Fruit fly (Drosophila melanogaster) whole organism, embryonic: ENCODE results near the gene CG43322.

Experiments
- Bdp1 ChIP-seq: fragments of 200-800 bp; sonication (Bioruptor generic); optimal IDR thresholded peaks from 3 replicates; lab custom pipeline; 2016; ENCODE audit warnings: missing biosample characterization, missing genetic modification characterization
- Bgb ChIP-seq: fragments of 200-800 bp; sonication (Bioruptor generic); IDR thresholded peaks from 2 replicates; pipeline ENCODE4 v1.3.6; 2022; ENCODE audit warnings: missing biosample characterization, missing genetic modification characterization; ENCODE audit not compliant: partially characterized antibody
- CG10431 ChIP-seq: fragments of 200-800 bp; sonication (Bioruptor generic); optimal IDR thresholded peaks from 3 replicates; lab custom pipeline; 2018; ENCODE audit warnings: missing biosample characterization, mild to moderate bottlenecking, missing genetic modification characterization
- CG12236 ChIP-seq: fragments of 200-800 bp; sonication (Bioruptor generic); optimal IDR thresholded peaks from 2 replicates; lab custom pipeline; 2016; ENCODE audit warnings: missing biosample characterization, missing genetic modification characterization
- CG13123 ChIP-seq: fragments of 200-800 bp; sonication (Bioruptor generic); optimal IDR thresholded peaks from 2 replicates; lab custom pipeline; 2016; ENCODE audit warnings: missing biosample characterization, missing genetic modification characterization
- CG13775 ChIP-seq: fragments of 200-800 bp; sonication (Bioruptor generic); optimal IDR thresholded peaks from 3 replicates; lab custom pipeline; 2017; ENCODE audit warnings: missing biosample characterization, mild to moderate bottlenecking, missing genetic modification characterization
- CG15601 ChIP-seq: fragments of 200-800 bp; sonication (Bioruptor generic); optimal IDR thresholded peaks from 3 replicates; lab custom pipeline; 2019; ENCODE audit warnings: missing biosample characterization, mild to moderate bottlenecking, missing genetic modification characterization, moderate library complexity
- CG17385 ChIP-seq: fragments of 200-800 bp; sonication (Bioruptor generic); optimal IDR thresholded peaks from 3 replicates; lab custom pipeline; 2018; ENCODE audit warnings: missing biosample characterization, mild to moderate bottlenecking, missing genetic modification characterization
- CG17612 ChIP-seq: fragments of 200-800 bp; sonication (Bioruptor generic); IDR thresholded peaks from 2 replicates; pipeline ENCODE4 v1.3.6; 2022; ENCODE audit warnings: missing biosample characterization, missing genetic modification characterization
- CG18619 ChIP-seq: fragments of 200-800 bp; sonication (Bioruptor generic); optimal IDR thresholded peaks from 3 replicates; lab custom pipeline; 2017; ENCODE audit warnings: missing biosample characterization, mild to moderate bottlenecking, missing genetic modification characterization
- CG18764 ChIP-seq: fragments of 200-800 bp; sonication (Bioruptor generic); optimal IDR thresholded peaks from 3 replicates; lab custom pipeline; 2016; ENCODE audit warnings: missing biosample characterization, missing genetic modification characterization
- CG2116 ChIP-seq: fragments of 200-800 bp; sonication (Bioruptor generic); optimal IDR thresholded peaks from 3 replicates; lab custom pipeline; 2018; ENCODE audit warnings: missing biosample characterization, mild to moderate bottlenecking, missing genetic modification characterization
- CG33557 ChIP-seq: fragments of 200-800 bp; sonication (Bioruptor generic); optimal IDR thresholded peaks from 2 replicates; lab custom pipeline; 2019; ENCODE audit warnings: missing biosample characterization, mild to moderate bottlenecking, missing genetic modification characterization, moderate library complexity
- CG34224 ChIP-seq: fragments of 200-800 bp; sonication (Bioruptor generic); IDR thresholded peaks from 3 replicates; pipeline ENCODE4 v1.3.6; 2022; ENCODE audit warnings: missing biosample characterization, missing genetic modification characterization; ENCODE audit not compliant: partially characterized antibody
- CG3838 ChIP-seq: fragments of 200-800 bp; sonication (Bioruptor generic); optimal IDR thresholded peaks from 3 replicates; lab custom pipeline; 2016; ENCODE audit warnings: missing biosample characterization, missing genetic modification characterization
- CG3847 ChIP-seq: fragments of 200-800 bp; sonication (Bioruptor generic); IDR thresholded peaks from 2 replicates; pipeline ENCODE4 v1.3.6; 2022; ENCODE audit warnings: missing biosample characterization, missing genetic modification characterization
- CG42726 ChIP-seq: fragments of 200-800 bp; sonication (Bioruptor generic); IDR thresholded peaks from 2 replicates; pipeline ENCODE4 v1.3.6; 2022; ENCODE audit warnings: missing biosample characterization, missing genetic modification characterization; ENCODE audit not compliant: partially characterized antibody
- CG6683 ChIP-seq: fragments of 200-800 bp; sonication (Bioruptor generic); optimal IDR thresholded peaks from 2 replicates; lab custom pipeline; 2017; ENCODE audit warnings: missing biosample characterization, mild to moderate bottlenecking, missing genetic modification characterization, missing genetic modification reagents
- CG7271 ChIP-seq: fragments of 200-800 bp; sonication (Bioruptor generic); optimal IDR thresholded peaks from 2 replicates; lab custom pipeline; 2018; ENCODE audit warnings: missing biosample characterization, mild to moderate bottlenecking, missing genetic modification characterization, moderate library complexity
- CG7745 ChIP-seq: fragments of 200-800 bp; sonication (Bioruptor generic); optimal IDR thresholded peaks from 2 replicates; lab custom pipeline; 2018; ENCODE audit warnings: missing biosample characterization, mild to moderate bottlenecking, missing genetic modification characterization, moderate library complexity
- CG7786 ChIP-seq: fragments of 200-800 bp; sonication (Bioruptor generic); optimal IDR thresholded peaks from 2 replicates; lab custom pipeline; 2016; ENCODE audit warnings: missing biosample characterization, missing genetic modification characterization
- CG8478 ChIP-seq: fragments of >200 bp; optimal IDR thresholded peaks from 2 replicates; lab custom pipeline; 2018
- CG9932 ChIP-seq: fragments of 200-800 bp; sonication (Bioruptor generic); IDR thresholded peaks from 2 replicates; pipeline ENCODE4 v1.3.6; 2022; ENCODE audit warnings: missing biosample characterization, missing genetic modification characterization
- Camta ChIP-seq: fragments of 200-800 bp; sonication (Bioruptor generic); optimal IDR thresholded peaks from 2 replicates; lab custom pipeline; 2016; ENCODE audit warnings: missing biosample characterization, missing genetic modification characterization
- Chrac-16 ChIP-seq: fragments of 200-800 bp; sonication (Bioruptor generic); optimal IDR thresholded peaks from 3 replicates; lab custom pipeline; 2016; ENCODE audit warnings: missing biosample characterization, missing genetic modification characterization
- Deaf1 ChIP-seq: fragments of 200-800 bp; optimal IDR thresholded peaks from 3 replicates; lab custom pipeline; 2019; ENCODE audit warnings: missing biosample characterization, mild to moderate bottlenecking, missing genetic modification characterization, moderate library complexity
- Dfd ChIP-seq, 2 experiments: fragments of >200 bp; optimal IDR thresholded peaks; 2 replicates each; lab custom pipeline; 2017; ENCODE audit warnings: missing biosample characterization in 2 of 2, missing genetic modification characterization in 2 of 2
- Hand ChIP-seq: fragments of 200-800 bp; sonication (Bioruptor generic); optimal IDR thresholded peaks from 2 replicates; lab custom pipeline; 2017; ENCODE audit warnings: mild to moderate bottlenecking, missing biosample characterization, missing genetic modification reagents, missing genetic modification characterization
- MESR4 ChIP-seq: fragments of 200-800 bp; sonication (Bioruptor generic); optimal IDR thresholded peaks from 2 replicates; lab custom pipeline; 2018; ENCODE audit warnings: missing biosample characterization, mild to moderate bottlenecking, missing genetic modification characterization, moderate library complexity
- Oli ChIP-seq: fragments of 200-800 bp; sonication (Bioruptor generic); optimal IDR thresholded peaks from 2 replicates; lab custom pipeline; 2018; ENCODE audit warnings: missing biosample characterization, mild to moderate bottlenecking, missing genetic modification characterization, moderate library complexity
- Ravus ChIP-seq: fragments of 200-800 bp; sonication (Bioruptor generic); IDR thresholded peaks from 2 replicates; pipeline ENCODE4 v1.3.6; 2022; ENCODE audit warnings: missing biosample characterization, missing genetic modification characterization
- Sry-β ChIP-seq: fragments of 200-800 bp; sonication (Bioruptor generic); optimal IDR thresholded peaks from 2 replicates; lab custom pipeline; 2018; ENCODE audit warnings: missing biosample characterization, mild to moderate bottlenecking, missing genetic modification characterization, moderate library complexity
- Usf ChIP-seq: fragments of 200-800 bp; sonication (Bioruptor generic); optimal IDR thresholded peaks from 2 replicates; lab custom pipeline; 2017; ENCODE audit warnings: missing genotype, missing biosample characterization, missing genetic modification characterization
- chif ChIP-seq, 2 experiments: fragments of 200-800 bp; sonication (Bioruptor generic); optimal IDR thresholded peaks; 3 replicates each; lab custom pipeline; 2016; ENCODE audit warnings: missing biosample characterization in 2 of 2, missing genetic modification characterization in 2 of 2
- croc ChIP-seq: fragments of 200-800 bp; sonication (Bioruptor generic); conservative IDR thresholded peaks from 3 replicates; pipeline ENCODE4 v1.3.6; 2022; ENCODE audit warnings: missing biosample characterization, missing genetic modification characterization
- gem ChIP-seq: fragments of 200-800 bp; sonication (Bioruptor generic); optimal IDR thresholded peaks from 2 replicates; lab custom pipeline; 2019; ENCODE audit warnings: missing biosample characterization, mild to moderate bottlenecking, missing genetic modification characterization, moderate library complexity
- h ChIP-seq: fragments of >200 bp; optimal IDR thresholded peaks from 2 replicates; lab custom pipeline; 2017
- her ChIP-seq: fragments of 200-800 bp; sonication (Bioruptor generic); optimal IDR thresholded peaks from 2 replicates; lab custom pipeline; 2016; ENCODE audit warnings: missing biosample characterization, missing genetic modification characterization
- jing ChIP-seq: fragments of 200-800 bp; sonication (Bioruptor generic); optimal IDR thresholded peaks from 2 replicates; lab custom pipeline; 2018; ENCODE audit warnings: missing biosample characterization, mild to moderate bottlenecking, missing genetic modification characterization
- luna ChIP-seq: fragments of 200-800 bp; sonication (Bioruptor generic); optimal IDR thresholded peaks from 2 replicates; lab custom pipeline; 2016; ENCODE audit warnings: missing biosample characterization, missing genetic modification characterization
- nom ChIP-seq: fragments of 200-800 bp; sonication (Bioruptor generic); optimal IDR thresholded peaks from 2 replicates; lab custom pipeline; 2017; ENCODE audit warnings: missing biosample characterization, missing genetic modification characterization, mild to moderate bottlenecking, moderate library complexity, missing genetic modification reagents
- p53 ChIP-seq: fragments of 200-800 bp; sonication (Bioruptor generic); optimal IDR thresholded peaks from 2 replicates; lab custom pipeline; 2016; ENCODE audit warnings: missing biosample characterization, missing genetic modification characterization
- pb ChIP-seq: fragments of 200-800 bp; sonication (Bioruptor generic); optimal IDR thresholded peaks from 3 replicates; lab custom pipeline; 2016; ENCODE audit warnings: missing biosample characterization, missing genetic modification characterization
- psq ChIP-seq: fragments of 200-800 bp; sonication (Bioruptor generic); optimal IDR thresholded peaks from 2 replicates; lab custom pipeline; 2017; ENCODE audit warnings: missing biosample characterization, missing genetic modification characterization
- ranshi ChIP-seq: fragments of 200-800 bp; sonication (Bioruptor generic); IDR thresholded peaks from 2 replicates; pipeline ENCODE4 v1.3.6; 2022; ENCODE audit warnings: missing biosample characterization, missing genetic modification characterization
- rib ChIP-seq: fragments of 200-800 bp; sonication (Bioruptor generic); IDR thresholded peaks from 2 replicates; pipeline ENCODE4 v1.3.6; 2022; ENCODE audit warnings: missing biosample characterization, missing genetic modification characterization
- ro ChIP-seq: fragments of 200-800 bp; sonication (Bioruptor generic); IDR thresholded peaks from 2 replicates; pipeline ENCODE4 v1.3.6; 2022; ENCODE audit warnings: missing biosample characterization, missing genetic modification characterization
- sens-2 ChIP-seq: fragments of 200-800 bp; sonication (Bioruptor generic); IDR thresholded peaks from 2 replicates; pipeline ENCODE4 v1.3.6; 2022; ENCODE audit warnings: missing biosample characterization, missing genetic modification characterization
- sima ChIP-seq: fragments of 200-800 bp; sonication (Bioruptor generic); optimal IDR thresholded peaks from 2 replicates; lab custom pipeline; 2016; ENCODE audit warnings: missing biosample characterization, missing genetic modification characterization
- stwl ChIP-seq: fragments of 200-800 bp; sonication (Bioruptor generic); optimal IDR thresholded peaks from 3 replicates; lab custom pipeline; 2018; ENCODE audit warnings: missing biosample characterization, mild to moderate bottlenecking, missing genetic modification characterization, moderate library complexity
- trem ChIP-seq: fragments of 200-800 bp; optimal IDR thresholded peaks from 3 replicates; lab custom pipeline; 2019; ENCODE audit warnings: missing biosample characterization, mild to moderate bottlenecking, missing genetic modification characterization, moderate library complexity
- ttk ChIP-seq: fragments of 200-800 bp; sonication (Bioruptor generic); IDR thresholded peaks from 2 replicates; pipeline ENCODE4 v2.1.2; 2022; ENCODE audit warnings: missing biosample characterization, missing genetic modification characterization
- yki ChIP-seq: fragments of >200 bp; optimal IDR thresholded peaks from 3 replicates; lab custom pipeline; 2018

Gene CG43322

DNA sequence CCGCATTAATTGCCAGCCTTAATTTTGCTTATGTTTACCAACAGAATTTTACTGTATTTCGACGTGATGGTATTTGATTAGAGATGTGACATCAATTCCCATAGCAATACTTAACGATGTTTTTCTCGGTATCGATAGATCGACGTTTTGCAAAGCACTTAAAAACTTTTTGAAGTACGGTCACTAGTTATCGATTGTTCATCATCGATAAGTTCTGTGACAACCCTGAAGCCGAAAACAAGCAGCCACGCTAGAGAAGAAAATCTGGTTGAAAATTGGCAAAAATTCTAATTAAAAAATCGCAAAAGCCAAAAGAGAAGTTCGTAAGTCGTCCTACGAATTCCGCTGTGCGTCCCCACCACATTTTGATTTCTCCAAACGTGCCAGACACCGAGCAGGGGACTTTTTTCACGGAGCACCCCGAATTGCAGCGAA is 19.3 kb downstream of the CG43322 start, which contains the start of the genes Rab30 and Caper (continued):
- TF ChIP-seq Deaf1 (tag; lab: Kevin White, UChicago): peak; percentile 58
- no peak for TF ChIP-seq ttk
- TF ChIP-seq Bdp1 (GFP tag; lab: Kevin White, UChicago): no peak
- TF ChIP-seq chif (GFP tag; optimal IDR thresholded peaks at IDR 0.05; lab: Kevin White, UChicago): peak; percentile 37 to 45
- no peak for TF ChIP-seq CG7271
- no peak for TF ChIP-seq gem (tag; lab: Kevin White, UChicago)
- TF ChIP-seq Bgb (GFP tag; lab: Robert Waterston, UW): peak; percentile 99
- TF ChIP-seq psq: no peak
- TF ChIP-seq yki (lab: Kevin White, UChicago): no peak
- TF ChIP-seq jing (GFP tag; lab: Kevin White, UChicago): no peak
- no peak for TF ChIP-seq croc
- TF ChIP-seq CG9932 (GFP tag; lab: Robert Waterston, UW): peak; percentile 95
- no peak for TF ChIP-seq Oli (tag; lab: Kevin White, UChicago)
- TF ChIP-seq CG18764 (GFP tag; lab: Kevin White, UChicago): no peak
- TF ChIP-seq Dfd (GFP tag; optimal IDR thresholded peaks at IDR 0.05; lab: Kevin White, UChicago): no peak
- no peak for TF ChIP-seq CG10431
- no peak for TF ChIP-seq Sry-β (GFP tag; lab: Kevin White, UChicago)
- TF ChIP-seq CG33557: peak; percentile 45
- TF ChIP-seq h (lab: Kevin White, UChicago): no peak
- no peak for TF ChIP-seq Ravus (GFP tag; lab: Robert Waterston, UW)
- peak; percentile 68 for TF ChIP-seq her
- TF ChIP-seq CG15601 (tag; lab: Kevin White, UChicago): peak; percentile 49
- TF ChIP-seq luna (GFP tag; lab: Kevin White, UChicago): no peak
- peak; percentile 68 for TF ChIP-seq p53 (GFP tag; lab: Kevin White, UChicago)
- no peak for TF ChIP-seq sima (GFP tag; lab: Kevin White, UChicago)
- peak; percentile 99 for TF ChIP-seq CG34224 (GFP tag; lab: Robert Waterston, UW)
- TF ChIP-seq MESR4: peak; percentile 94
- peak; percentile 76 for TF ChIP-seq trem
- peak; percentile 39 for TF ChIP-seq Chrac-16
- TF ChIP-seq stwl (tag; lab: Kevin White, UChicago): peak; percentile 89
- TF ChIP-seq CG7745: peak; percentile 54
- TF ChIP-seq nom (GFP tag; lab: Kevin White, UChicago): no peak
- TF ChIP-seq ranshi (GFP tag; lab: Robert Waterston, UW): no peak
- TF ChIP-seq CG17612: no peak
- no peak for TF ChIP-seq CG13123 (GFP tag; lab: Kevin White, UChicago)
- TF ChIP-seq CG6683 (GFP tag; lab: Kevin White, UChicago): no peak
- peak; percentile 54; the same call in 1 of the 2 replicates for TF ChIP-seq rib
- TF ChIP-seq CG18619 (GFP tag; lab: Kevin White, UChicago): no peak
- peak; percentile 5 for TF ChIP-seq pb
- no peak for TF ChIP-seq ro
- peak; percentile 98 for TF ChIP-seq CG42726
- TF ChIP-seq Camta (GFP tag; lab: Kevin White, UChicago): no peak
- peak; percentile 74 for TF ChIP-seq CG3847 (GFP tag; lab: Robert Waterston, UW)
- TF ChIP-seq Hand (GFP tag; lab: Kevin White, UChicago): no peak
- peak; percentile 99 for TF ChIP-seq CG2116 (GFP tag; lab: Kevin White, UChicago)
- TF ChIP-seq Usf (GFP tag; lab: Kevin White, UChicago): no peak
- no peak for TF ChIP-seq sens-2
- peak; percentile 21 for TF ChIP-seq CG13775 (GFP tag; lab: Kevin White, UChicago)
- TF ChIP-seq CG17385 (GFP tag; lab: Kevin White, UChicago): peak; percentile 21
- no peak for TF ChIP-seq CG3838 (GFP tag; lab: Kevin White, UChicago)
- TF ChIP-seq CG12236: no peak
- TF ChIP-seq CG8478 (lab: Kevin White, UChicago): no peak
- peak; percentile 43 for TF ChIP-seq CG7786 (GFP tag; lab: Kevin White, UChicago)
